Worm (Caenorhabditis elegans) whole organism, young adult: ENCODE data around the gene pct-1.

Experiments used
- efl-1 ChIP-seq: fragments of 150-350 bp; optimal IDR thresholded peaks from 2 replicates; lab custom pipeline; 2014; ENCODE audit warnings: missing biosample characterization, missing genetic modification reagents, missing genetic modification characterization
- ztf-22 ChIP-seq: fragments of 200-800 bp; sonication (Bioruptor generic); optimal IDR thresholded peaks from 2 replicates; lab custom pipeline; 2018; ENCODE audit warnings: mild to moderate bottlenecking, missing genetic modification characterization, moderate library complexity, missing compliant biosample characterization

DNA sequence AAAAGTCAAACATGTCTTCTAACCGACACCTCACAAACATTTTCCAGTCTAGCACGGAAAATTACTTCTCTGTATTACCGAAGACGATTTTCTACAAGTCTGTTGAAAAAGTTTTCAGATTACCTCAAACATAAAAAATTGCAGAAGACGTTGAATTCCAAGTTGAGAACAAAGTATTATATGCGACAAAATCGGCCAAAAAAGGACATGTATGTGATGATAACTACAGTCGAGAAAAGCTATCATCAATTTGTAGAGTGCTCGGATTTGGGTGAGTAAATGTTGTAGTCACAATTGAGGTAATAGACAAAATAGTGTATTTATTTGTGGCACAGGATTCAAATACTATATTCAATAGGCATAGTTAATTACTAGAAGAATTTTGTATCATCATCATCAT lies 32.6 kb downstream of the pct-1 start:
- no peak for TF ChIP-seq ztf-22 (GFP tag; lab: Kevin White, UChicago)
- no peak for TF ChIP-seq efl-1 (GFP tag; lab: Kevin White, UChicago)
